Fruit fly (Drosophila melanogaster) whole organism, wandering third instar larva: Measurements from ENCODE around the gene CG15818.

Source experiments
- Sp1 ChIP-seq: fragments of 200-800 bp; sonication (Bioruptor generic); optimal IDR thresholded peaks from 3 replicates; lab custom pipeline; 2019; ENCODE audit warnings: missing biosample characterization, mild to moderate bottlenecking, missing genetic modification characterization, moderate library complexity
- Vsx2 ChIP-seq: fragments of 200-300, 225-300 bp; sonication (Bioruptor generic); optimal IDR thresholded peaks from 2 replicates; lab custom pipeline; 2018; ENCODE audit warnings: missing biosample characterization, missing genetic modification characterization; ENCODE audit not compliant: partially characterized antibody
- dsf ChIP-seq: sonication (Bioruptor generic); optimal IDR thresholded peaks from 2 replicates; lab custom pipeline; 2016; ENCODE audit warnings: missing biosample characterization, missing genetic modification characterization, borderline replicate concordance
- fru ChIP-seq: fragments of 200-800 bp; sonication (Bioruptor generic); optimal IDR thresholded peaks from 3 replicates; lab custom pipeline; 2016; ENCODE audit warnings: missing biosample characterization, mild to moderate bottlenecking, missing genetic modification characterization
- jim ChIP-seq: fragments of 175-275, 200-325 bp; sonication (Bioruptor generic); optimal IDR thresholded peaks from 2 replicates; lab custom pipeline; 2016; ENCODE audit warnings: missing biosample characterization, mild to moderate bottlenecking, missing genetic modification characterization
- lola ChIP-seq: fragments of >200 bp; optimal IDR thresholded peaks from 2 replicates; lab custom pipeline; 2017; ENCODE audit warnings: missing biosample characterization, missing genetic modification characterization
- pan ChIP-seq: fragments of >200 bp; optimal IDR thresholded peaks from 2 replicates; lab custom pipeline; 2017
- psq ChIP-seq: fragments of 200-800 bp; sonication (Bioruptor generic); optimal IDR thresholded peaks from 3 replicates; lab custom pipeline; 2017; ENCODE audit warnings: missing biosample characterization, mild to moderate bottlenecking, missing genetic modification characterization, moderate library complexity

- TF ChIP-seq dsf (GFP tag; lab: Kevin White, UChicago) (no peak), psq (no peak), pan (lab: Kevin White, UChicago) (no peak), fru (GFP tag; lab: Kevin White, UChicago) (no peak), jim (GFP tag; lab: Kevin White, UChicago) (no peak), lola (GFP tag; lab: Kevin White, UChicago) (no peak), Sp1 (GFP tag; lab: Kevin White, UChicago) (no peak), Vsx2 (GFP tag; lab: Kevin White, UChicago) (no peak)
These were observed 29.8 kb downstream of the CG15818 start for dm6 chr2L:7440458-7441018.
